Worm (Caenorhabditis elegans) whole organism, mixed stage, embryonic: ENCODE data around the gene arrd-8.

Source experiments
- M03D4.4 ChIP-seq: sonication (generic microtip); optimal IDR thresholded peaks from 2 replicates; lab custom pipeline; 2017; ENCODE audit warnings: mild to moderate bottlenecking, missing genetic modification characterization, missing compliant biosample characterization
- bed-3 ChIP-seq: fragments of 200-800 bp; sonication (Bioruptor generic); optimal IDR thresholded peaks from 3 replicates; lab custom pipeline; 2018; ENCODE audit warnings: mild to moderate bottlenecking, missing genetic modification characterization, moderate library complexity, missing compliant biosample characterization
- blmp-1 ChIP-seq: fragments of 150-350 bp; optimal IDR thresholded peaks from 2 replicates; lab custom pipeline; 2014; ENCODE audit warnings: missing biosample characterization, missing genetic modification characterization
- ceh-39 ChIP-seq: fragments of 150-350 bp; optimal IDR thresholded peaks from 2 replicates; lab custom pipeline; 2014; ENCODE audit warnings: missing biosample characterization, missing genetic modification characterization
- ceh-43 ChIP-seq: fragments of 200-800 bp; sonication (Bioruptor generic); optimal IDR thresholded peaks from 2 replicates; lab custom pipeline; 2018; ENCODE audit warnings: mild to moderate bottlenecking, missing genetic modification characterization, moderate library complexity, missing compliant biosample characterization
- ceh-83 ChIP-seq: fragments of 200-800 bp; sonication (Bioruptor generic); optimal IDR thresholded peaks from 2 replicates; lab custom pipeline; 2018; ENCODE audit warnings: mild to moderate bottlenecking, missing genetic modification characterization, missing compliant biosample characterization
- ces-1 ChIP-seq: fragments of 150-350 bp; optimal IDR thresholded peaks from 2 replicates; lab custom pipeline; 2014; ENCODE audit warnings: missing biosample characterization, missing genetic modification reagents, missing genetic modification characterization
- cnd-1 ChIP-seq: fragments of 200-800 bp; sonication (Bioruptor generic); optimal IDR thresholded peaks from 2 replicates; lab custom pipeline; 2018; ENCODE audit warnings: mild to moderate bottlenecking, missing genetic modification characterization, missing compliant biosample characterization
- drap-1 ChIP-seq: fragments of 200-800 bp; sonication (Bioruptor generic); optimal IDR thresholded peaks from 3 replicates; lab custom pipeline; 2018; ENCODE audit warnings: mild to moderate bottlenecking, missing genetic modification characterization, missing compliant biosample characterization
- elt-1 ChIP-seq: sonication (generic microtip); optimal IDR thresholded peaks from 2 replicates; lab custom pipeline; 2017; ENCODE audit warnings: missing genetic modification characterization, mild to moderate bottlenecking, missing compliant biosample characterization, antibody characterized with exemption, moderate library complexity, borderline replicate concordance; ENCODE audit not compliant: insufficient read depth
- elt-3 ChIP-seq: fragments of 150-350 bp; optimal IDR thresholded peaks from 2 replicates; lab custom pipeline; 2014; ENCODE audit warnings: missing biosample characterization, missing genetic modification characterization
- flh-1 ChIP-seq: fragments of 200-800 bp; sonication (Bioruptor generic); optimal IDR thresholded peaks from 2 replicates; lab custom pipeline; 2018; ENCODE audit warnings: mild to moderate bottlenecking, missing genetic modification characterization, moderate library complexity, missing compliant biosample characterization
- ham-2 ChIP-seq: fragments of 200-800 bp; sonication (Bioruptor generic); optimal IDR thresholded peaks from 2 replicates; lab custom pipeline; 2018; ENCODE audit warnings: mild to moderate bottlenecking, missing genetic modification characterization, missing compliant biosample characterization
- hlh-1 ChIP-seq: fragments of 150-350 bp; optimal IDR thresholded peaks from 2 replicates; lab custom pipeline; 2014; ENCODE audit warnings: missing biosample characterization, missing genetic modification reagents, missing genetic modification characterization
- lin-13 ChIP-seq: fragments of 150-350 bp; optimal IDR thresholded peaks from 2 replicates; lab custom pipeline; 2014; ENCODE audit warnings: missing biosample characterization, missing genetic modification characterization
- lin-32 ChIP-seq: fragments of 200-800 bp; sonication (Bioruptor generic); optimal IDR thresholded peaks from 2 replicates; lab custom pipeline; 2018; ENCODE audit warnings: mild to moderate bottlenecking, missing genetic modification characterization, missing compliant biosample characterization
- lsy-2 ChIP-seq: fragments of 150-350 bp; optimal IDR thresholded peaks from 2 replicates; lab custom pipeline; 2014; ENCODE audit warnings: missing biosample characterization, missing genetic modification characterization
- mab-5 ChIP-seq: fragments of 150-350 bp; optimal IDR thresholded peaks from 2 replicates; lab custom pipeline; 2014; ENCODE audit warnings: missing biosample characterization, missing genetic modification characterization
- mep-1 ChIP-seq: fragments of 150-350 bp; optimal IDR thresholded peaks from 2 replicates; lab custom pipeline; 2017; ENCODE audit warnings: missing biosample characterization, missing genetic modification reagents, missing genetic modification characterization, inconsistent platforms
- mls-2 ChIP-seq: sonication (generic microtip); optimal IDR thresholded peaks from 2 replicates; lab custom pipeline; 2016; ENCODE audit warnings: mild to moderate bottlenecking, missing genetic modification characterization, moderate library complexity, missing compliant biosample characterization
- nhr-12 ChIP-seq: fragments of 150-350 bp; optimal IDR thresholded peaks from 2 replicates; lab custom pipeline; 2014; ENCODE audit warnings: missing biosample characterization, missing genetic modification characterization
- nhr-2 ChIP-seq: fragments of 150-350 bp; optimal IDR thresholded peaks from 2 replicates; lab custom pipeline; 2014; ENCODE audit warnings: missing biosample characterization, missing genetic modification characterization
- nhr-237 ChIP-seq: fragments of 150-350 bp; optimal IDR thresholded peaks from 2 replicates; lab custom pipeline; 2014; ENCODE audit warnings: missing biosample characterization, missing genetic modification characterization
- nhr-28 ChIP-seq: fragments of 150-350 bp; optimal IDR thresholded peaks from 2 replicates; lab custom pipeline; 2014; ENCODE audit warnings: missing biosample characterization, missing genetic modification characterization
- nhr-76 ChIP-seq: sonication (generic microtip); optimal IDR thresholded peaks from 2 replicates; lab custom pipeline; 2017; ENCODE audit warnings: missing biosample characterization, missing genetic modification characterization
- pha-4 ChIP-seq: fragments of 150-350 bp; optimal IDR thresholded peaks from 2 replicates; lab custom pipeline; 2018; ENCODE audit warnings: missing biosample characterization, missing genetic modification reagents, missing genetic modification characterization
- sem-2 ChIP-seq: fragments of 200-800 bp; sonication (Bioruptor generic); optimal IDR thresholded peaks from 2 replicates; lab custom pipeline; 2018; ENCODE audit warnings: mild to moderate bottlenecking, missing genetic modification characterization, missing compliant biosample characterization
- snpc-4 ChIP-seq: fragments of 150-350 bp; optimal IDR thresholded peaks from 2 replicates; lab custom pipeline; 2014; ENCODE audit warnings: missing biosample characterization, missing genetic modification characterization
- sptf-1 ChIP-seq: sonication (generic microtip); optimal IDR thresholded peaks from 2 replicates; lab custom pipeline; 2017; ENCODE audit warnings: mild to moderate bottlenecking, missing genetic modification characterization, moderate library complexity, missing compliant biosample characterization
- tbx-8 ChIP-seq: fragments of 200-800 bp; sonication (Bioruptor generic); optimal IDR thresholded peaks from 2 replicates; lab custom pipeline; 2018; ENCODE audit warnings: mild to moderate bottlenecking, missing genetic modification characterization, moderate library complexity, missing compliant biosample characterization
- unc-120 ChIP-seq: sonication (generic microtip); optimal IDR thresholded peaks from 2 replicates; lab custom pipeline; 2017; ENCODE audit warnings: missing genetic modification characterization, missing compliant biosample characterization; ENCODE audit not compliant: poor library complexity, severe bottlenecking
- unc-39 ChIP-seq: fragments of 150-350 bp; optimal IDR thresholded peaks from 2 replicates; lab custom pipeline; 2014; ENCODE audit warnings: missing biosample characterization, missing genetic modification characterization
- unc-62 ChIP-seq: fragments of 150-350 bp; optimal IDR thresholded peaks from 2 replicates; lab custom pipeline; 2014; ENCODE audit warnings: missing biosample characterization, missing genetic modification reagents, missing genetic modification characterization
- zip-8 ChIP-seq: fragments of 150-350 bp; optimal IDR thresholded peaks from 2 replicates; lab custom pipeline; 2014; ENCODE audit warnings: missing biosample characterization, missing genetic modification characterization
- ztf-11 ChIP-seq: fragments of 150-350 bp; optimal IDR thresholded peaks from 2 replicates; lab custom pipeline; 2014; ENCODE audit warnings: missing biosample characterization, missing genetic modification characterization

arrd-8 gene

DNA sequence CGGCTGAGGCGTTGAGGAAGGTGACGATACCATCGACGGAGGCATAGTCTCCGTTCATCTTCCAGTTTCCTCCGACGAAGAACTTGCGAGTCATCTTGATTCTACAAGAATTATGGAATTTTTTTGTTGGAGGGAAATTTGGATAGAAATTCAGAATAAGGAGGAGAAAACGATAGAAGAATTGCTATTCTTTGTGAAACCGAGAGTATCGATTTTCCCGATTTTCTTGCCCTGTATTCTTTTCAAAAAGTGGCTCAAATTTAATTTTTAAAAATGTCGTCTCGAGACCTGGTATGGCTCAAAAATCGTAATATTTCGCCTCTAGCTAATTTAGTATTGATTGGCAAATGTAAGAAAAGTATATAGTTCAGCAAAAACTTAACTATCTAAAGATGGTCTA lies 25.8 kb upstream of the arrd-8 start, which contains the start of gene tpi-1:
tpi-1 (minus strand) TSS at position 101 of the 400 bp plus-strand sequence.
- TF ChIP-seq ceh-43 (no peak), tbx-8 (GFP tag; lab: Kevin White, UChicago) (no peak), nhr-237 (no peak), unc-62 (GFP tag; lab: Kevin White, UChicago) (no peak), drap-1 (GFP tag; lab: Kevin White, UChicago) (no peak), pha-4 (tag; lab: Kevin White, UChicago) (no peak), lsy-2 (tag; lab: Kevin White, UChicago) (no peak), flh-1 (no peak), M03D4.4 (tag; lab: Kevin White, UChicago) (no peak), ztf-11 (tag; lab: Kevin White, UChicago) (no peak), cnd-1 (tag; lab: Kevin White, UChicago) (no peak), sptf-1 (tag; lab: Kevin White, UChicago) (no peak), zip-8 (tag; lab: Kevin White, UChicago) (no peak), blmp-1 (tag; lab: Kevin White, UChicago) (no peak), nhr-76 (tag; lab: Kevin White, UChicago) (no peak), unc-39 (no peak), hlh-1 (no peak)

DNA sequence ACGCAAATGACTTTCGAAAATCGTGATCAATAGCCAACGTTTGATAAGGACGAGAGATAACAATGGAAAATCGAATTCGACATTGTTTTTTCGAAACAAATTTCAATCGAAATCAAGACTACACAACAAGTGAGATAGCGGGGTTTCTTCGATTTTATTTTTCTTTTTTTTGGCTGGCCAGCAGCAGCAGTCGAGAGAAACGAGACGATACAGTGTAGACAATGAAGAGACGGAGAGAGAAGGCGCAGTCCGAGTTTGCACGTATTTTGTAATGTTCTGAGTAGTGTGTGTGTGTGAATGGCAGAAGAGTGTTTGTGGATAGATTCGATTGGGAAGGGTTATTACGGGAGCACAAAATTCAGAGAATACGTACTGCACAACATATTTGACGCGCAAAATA lies 24.7 kb upstream of the arrd-8 start:
- TF ChIP-seq drap-1 (GFP tag; lab: Kevin White, UChicago) (no peak), pha-4 (tag; lab: Kevin White, UChicago) (no peak), ham-2 (GFP tag; lab: Kevin White, UChicago) (no peak), ces-1 (GFP tag; lab: Kevin White, UChicago) (peak; percentile 66), unc-120 (tag; lab: Kevin White, UChicago) (peak; percentile 79), nhr-237 (peak; percentile 15), ceh-39 (tag; lab: Kevin White, UChicago) (no peak), lsy-2 (tag; lab: Kevin White, UChicago) (peak; percentile 10), ztf-11 (tag; lab: Kevin White, UChicago) (no peak), mls-2 (tag; lab: Kevin White, UChicago) (no peak)

DNA sequence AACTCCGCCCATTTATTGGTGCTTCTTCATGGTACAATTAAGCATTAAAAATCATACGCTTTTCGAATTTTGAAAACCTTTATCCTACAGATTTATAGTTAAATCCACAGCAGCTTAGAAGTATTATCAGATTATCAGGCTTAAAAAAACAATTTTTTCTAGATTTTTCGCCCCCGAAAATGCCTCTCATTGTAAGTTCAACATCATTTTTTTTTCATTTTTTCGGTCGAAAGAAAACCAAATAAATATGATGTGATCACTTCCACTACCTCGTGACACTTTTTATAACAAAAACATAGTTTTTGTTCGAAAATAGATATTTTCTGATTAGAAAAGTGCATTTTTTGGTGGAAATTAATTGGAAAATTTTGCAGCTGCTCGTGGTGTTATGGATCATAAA lies 23.8 kb upstream of the arrd-8 start:
- TF ChIP-seq mab-5 (tag; lab: Kevin White, UChicago) (no peak), unc-120 (tag; lab: Kevin White, UChicago) (no peak), ceh-43 (no peak), bed-3 (GFP tag; lab: Kevin White, UChicago) (no peak), flh-1 (no peak)
- TF ChIP-seq, all 35 proteins: peak for 0

DNA sequence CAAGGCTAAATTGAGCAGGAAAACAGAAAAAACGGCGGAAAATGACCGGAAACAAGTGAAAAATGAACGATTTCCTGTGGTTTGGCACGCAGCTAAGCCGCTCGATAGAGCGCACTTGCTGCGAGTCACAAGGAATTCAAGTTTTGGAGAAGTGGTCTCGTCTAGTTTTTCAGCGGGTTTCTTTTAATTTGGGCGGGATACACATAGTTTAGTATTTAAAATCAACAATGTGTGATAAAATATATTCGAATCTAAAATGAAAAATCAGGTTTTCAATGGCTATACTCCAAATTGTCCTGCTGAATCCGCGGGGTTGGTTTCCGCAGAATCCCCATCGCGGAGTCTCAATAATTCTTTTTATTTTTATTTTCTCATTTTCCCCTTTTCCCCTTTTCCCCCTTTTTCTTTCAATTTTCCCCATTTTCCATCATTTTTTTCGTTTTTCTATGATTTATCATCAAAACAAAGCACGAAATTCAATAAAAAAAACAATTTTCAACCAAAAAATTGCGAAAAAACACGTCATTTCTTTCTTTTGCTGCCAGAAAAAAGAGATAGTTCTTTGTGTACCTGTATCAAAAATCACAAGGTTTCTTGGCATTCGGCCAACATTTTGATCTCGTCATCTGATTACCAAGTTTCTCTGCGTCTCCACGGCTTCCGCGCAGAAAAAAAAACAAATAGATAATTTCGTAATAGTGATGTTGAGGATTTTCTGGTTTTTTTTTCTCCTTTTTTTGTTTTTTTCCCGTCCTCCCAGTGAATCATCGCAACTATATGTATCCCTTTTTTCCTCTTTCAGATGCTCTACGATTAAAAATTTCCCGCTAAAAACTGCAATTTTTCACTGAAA lies 22.6 kb upstream of the arrd-8 start, which contains the start of gene ippk-1:
ippk-1 (plus strand) TSS at position 803 of the 853 bp plus-strand sequence.
- no peak for TF ChIP-seq nhr-28 (tag; lab: Kevin White, UChicago)
- no peak for TF ChIP-seq blmp-1 (tag; lab: Kevin White, UChicago)
- no peak for TF ChIP-seq unc-62 (GFP tag; lab: Kevin White, UChicago)
- TF ChIP-seq cnd-1 (tag; lab: Kevin White, UChicago) = peak; percentile 35
- peak; percentile 60 for TF ChIP-seq ham-2 (GFP tag; lab: Kevin White, UChicago)
- TF ChIP-seq ceh-43 = peak; percentile 56
- no peak for TF ChIP-seq elt-1 (tag; lab: Kevin White, UChicago)
- TF ChIP-seq zip-8 (tag; lab: Kevin White, UChicago) = no peak
- no peak for TF ChIP-seq ceh-83
- no peak for TF ChIP-seq flh-1
- TF ChIP-seq unc-120 (tag; lab: Kevin White, UChicago) = no peak
- TF ChIP-seq ces-1 (GFP tag; lab: Kevin White, UChicago) = peak; percentile 78
- TF ChIP-seq unc-39 = no peak
- TF ChIP-seq elt-3 (tag; lab: Kevin White, UChicago) = no peak
- peak; percentile 63 for TF ChIP-seq tbx-8 (GFP tag; lab: Kevin White, UChicago)
- TF ChIP-seq mab-5 (tag; lab: Kevin White, UChicago) = no peak
- peak; percentile 42 for TF ChIP-seq mep-1 (tag; lab: Kevin White, UChicago)
- TF ChIP-seq drap-1 (GFP tag; lab: Kevin White, UChicago) = peak; percentile 56
- TF ChIP-seq nhr-76 (tag; lab: Kevin White, UChicago) = no peak
- no peak for TF ChIP-seq nhr-237
- TF ChIP-seq M03D4.4 (tag; lab: Kevin White, UChicago) = peak; percentile 54
- TF ChIP-seq snpc-4 (tag; lab: Kevin White, UChicago) = no peak
- TF ChIP-seq lin-32 = peak; percentile 53
- TF ChIP-seq mls-2 (tag; lab: Kevin White, UChicago) = peak; percentile 85
- TF ChIP-seq ztf-11 (tag; lab: Kevin White, UChicago) = no peak
- peak; percentile 21 for TF ChIP-seq lin-13
- no peak for TF ChIP-seq hlh-1
- TF ChIP-seq sem-2 (GFP tag; lab: Kevin White, UChicago) = peak; percentile 44
- peak; percentile 87 for TF ChIP-seq sptf-1 (tag; lab: Kevin White, UChicago)
- TF ChIP-seq lsy-2 (tag; lab: Kevin White, UChicago) = peak; percentile 50
- peak; percentile 27 for TF ChIP-seq bed-3 (GFP tag; lab: Kevin White, UChicago)
- no peak for TF ChIP-seq nhr-2 (tag; lab: Kevin White, UChicago)
- peak; percentile 45 for TF ChIP-seq pha-4 (tag; lab: Kevin White, UChicago)
- TF ChIP-seq nhr-12 (tag; lab: Kevin White, UChicago) = no peak
